Worm (Caenorhabditis elegans) whole organism, young adult: ENCODE results near the gene bgnt-1.4.

Experiments
- hlh-26 ChIP-seq: fragments of 200-800 bp; sonication (Bioruptor generic); conservative IDR thresholded peaks from 2 replicates; pipeline ENCODE4 v1.3.6; 2022; ENCODE audit warnings: missing genetic modification reagents, missing genetic modification characterization, missing compliant biosample characterization
- hmg-20 ChIP-seq: fragments of 200-800 bp; sonication (Bioruptor generic); IDR thresholded peaks from 2 replicates; pipeline ENCODE4 v1.3.6; 2022; ENCODE audit warnings: missing genetic modification reagents, missing genetic modification characterization, missing compliant biosample characterization
- mel-28 ChIP-seq: sonication (generic microtip); optimal IDR thresholded peaks from 2 replicates; lab custom pipeline; 2016; ENCODE audit warnings: borderline replicate concordance, mild to moderate bottlenecking, missing genetic modification characterization, missing compliant biosample characterization

DNA sequence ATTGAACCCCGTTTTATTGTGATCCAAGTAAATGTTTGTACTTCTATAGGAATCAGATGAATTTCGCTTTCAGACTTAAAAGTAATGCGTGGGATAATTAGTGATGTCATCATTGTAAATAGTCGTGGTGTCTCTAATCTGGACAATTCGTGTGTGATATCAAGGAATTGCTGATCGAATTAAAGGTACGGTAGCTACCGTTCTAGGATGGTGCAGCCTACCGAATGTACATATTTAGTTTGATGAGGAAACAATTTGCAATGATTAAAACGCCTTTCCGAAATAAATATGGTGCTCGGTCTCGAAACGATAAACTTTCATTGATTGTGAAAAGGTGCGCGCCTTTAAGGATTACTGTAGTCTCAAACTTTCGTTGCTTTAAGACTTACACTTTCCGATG lies 2.2 kb upstream of the bgnt-1.4 start:
- no peak for TF ChIP-seq hlh-26 (GFP tag; lab: Robert Waterston, UW)
- no peak for TF ChIP-seq mel-28 (tag; lab: Kevin White, UChicago)
- TF ChIP-seq hmg-20 (GFP tag; lab: Robert Waterston, UW), result 0 out of 2 replicates have a peak, but pooled peaks have one; percentile 3
